Fruit fly (Drosophila melanogaster): ENCODE results near the gene CG43689.

DNA sequence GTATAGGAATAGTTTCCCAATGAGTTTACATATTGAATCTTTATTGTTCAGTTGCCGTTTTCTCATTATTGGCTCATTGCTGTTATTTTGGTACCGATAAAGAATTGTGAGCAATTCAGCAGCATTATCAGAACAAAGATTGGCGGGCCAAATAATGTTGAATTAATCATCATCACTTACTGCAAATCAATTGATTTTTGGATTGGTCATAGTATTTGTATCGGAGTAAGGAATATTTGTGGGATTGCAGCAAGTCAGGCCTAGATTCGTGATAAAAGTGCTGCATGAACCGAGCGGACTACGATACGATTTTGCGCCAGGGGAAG, 32.5 kb downstream of the CG43689 start:
- TF ChIP-seq Rel (GFP tag; optimal IDR thresholded peaks at IDR 0.05): no peak
- TF ChIP-seq Rel (tag; optimal IDR thresholded peaks at IDR 0.05): no peak
- TF ChIP-seq Hr83 (GFP tag; optimal IDR thresholded peaks at IDR 0.05; ENCODE audit: poor library complexity, severe bottlenecking): no peak
